Worm (Caenorhabditis elegans) whole organism, mixed stage, embryonic: ENCODE results near the gene str-225.

Source experiments
- M03D4.4 ChIP-seq: sonication (generic microtip); optimal IDR thresholded peaks from 2 replicates; lab custom pipeline; 2017; ENCODE audit warnings: mild to moderate bottlenecking, missing genetic modification characterization, missing compliant biosample characterization
- bed-3 ChIP-seq: fragments of 200-800 bp; sonication (Bioruptor generic); optimal IDR thresholded peaks from 3 replicates; lab custom pipeline; 2018; ENCODE audit warnings: mild to moderate bottlenecking, missing genetic modification characterization, moderate library complexity, missing compliant biosample characterization
- blmp-1 ChIP-seq: fragments of 150-350 bp; optimal IDR thresholded peaks from 2 replicates; lab custom pipeline; 2014; ENCODE audit warnings: missing biosample characterization, missing genetic modification characterization
- ceh-39 ChIP-seq: fragments of 150-350 bp; optimal IDR thresholded peaks from 2 replicates; lab custom pipeline; 2014; ENCODE audit warnings: missing biosample characterization, missing genetic modification characterization
- ceh-43 ChIP-seq: fragments of 200-800 bp; sonication (Bioruptor generic); optimal IDR thresholded peaks from 2 replicates; lab custom pipeline; 2018; ENCODE audit warnings: mild to moderate bottlenecking, missing genetic modification characterization, moderate library complexity, missing compliant biosample characterization
- ces-1 ChIP-seq: fragments of 150-350 bp; optimal IDR thresholded peaks from 2 replicates; lab custom pipeline; 2014; ENCODE audit warnings: missing biosample characterization, missing genetic modification reagents, missing genetic modification characterization
- elt-1 ChIP-seq: sonication (generic microtip); optimal IDR thresholded peaks from 2 replicates; lab custom pipeline; 2017; ENCODE audit warnings: missing genetic modification characterization, mild to moderate bottlenecking, missing compliant biosample characterization, antibody characterized with exemption, moderate library complexity, borderline replicate concordance; ENCODE audit not compliant: insufficient read depth
- elt-3 ChIP-seq: fragments of 150-350 bp; optimal IDR thresholded peaks from 2 replicates; lab custom pipeline; 2014; ENCODE audit warnings: missing biosample characterization, missing genetic modification characterization
- flh-1 ChIP-seq: fragments of 200-800 bp; sonication (Bioruptor generic); optimal IDR thresholded peaks from 2 replicates; lab custom pipeline; 2018; ENCODE audit warnings: mild to moderate bottlenecking, missing genetic modification characterization, moderate library complexity, missing compliant biosample characterization
- ham-2 ChIP-seq: fragments of 200-800 bp; sonication (Bioruptor generic); optimal IDR thresholded peaks from 2 replicates; lab custom pipeline; 2018; ENCODE audit warnings: mild to moderate bottlenecking, missing genetic modification characterization, missing compliant biosample characterization
- hlh-1 ChIP-seq: fragments of 150-350 bp; optimal IDR thresholded peaks from 2 replicates; lab custom pipeline; 2014; ENCODE audit warnings: missing biosample characterization, missing genetic modification reagents, missing genetic modification characterization
- lin-13 ChIP-seq: fragments of 150-350 bp; optimal IDR thresholded peaks from 2 replicates; lab custom pipeline; 2014; ENCODE audit warnings: missing biosample characterization, missing genetic modification characterization
- lin-32 ChIP-seq: fragments of 200-800 bp; sonication (Bioruptor generic); optimal IDR thresholded peaks from 2 replicates; lab custom pipeline; 2018; ENCODE audit warnings: mild to moderate bottlenecking, missing genetic modification characterization, missing compliant biosample characterization
- lsy-2 ChIP-seq: fragments of 150-350 bp; optimal IDR thresholded peaks from 2 replicates; lab custom pipeline; 2014; ENCODE audit warnings: missing biosample characterization, missing genetic modification characterization
- mab-5 ChIP-seq: fragments of 150-350 bp; optimal IDR thresholded peaks from 2 replicates; lab custom pipeline; 2014; ENCODE audit warnings: missing biosample characterization, missing genetic modification characterization
- mls-2 ChIP-seq: sonication (generic microtip); optimal IDR thresholded peaks from 2 replicates; lab custom pipeline; 2016; ENCODE audit warnings: mild to moderate bottlenecking, missing genetic modification characterization, moderate library complexity, missing compliant biosample characterization
- nhr-12 ChIP-seq: fragments of 150-350 bp; optimal IDR thresholded peaks from 2 replicates; lab custom pipeline; 2014; ENCODE audit warnings: missing biosample characterization, missing genetic modification characterization
- nhr-2 ChIP-seq: fragments of 150-350 bp; optimal IDR thresholded peaks from 2 replicates; lab custom pipeline; 2014; ENCODE audit warnings: missing biosample characterization, missing genetic modification characterization
- nhr-28 ChIP-seq: fragments of 150-350 bp; optimal IDR thresholded peaks from 2 replicates; lab custom pipeline; 2014; ENCODE audit warnings: missing biosample characterization, missing genetic modification characterization
- nhr-76 ChIP-seq: sonication (generic microtip); optimal IDR thresholded peaks from 2 replicates; lab custom pipeline; 2017; ENCODE audit warnings: missing biosample characterization, missing genetic modification characterization
- pha-4 ChIP-seq: fragments of 150-350 bp; optimal IDR thresholded peaks from 2 replicates; lab custom pipeline; 2018; ENCODE audit warnings: missing biosample characterization, missing genetic modification reagents, missing genetic modification characterization
- sem-2 ChIP-seq: fragments of 200-800 bp; sonication (Bioruptor generic); optimal IDR thresholded peaks from 2 replicates; lab custom pipeline; 2018; ENCODE audit warnings: mild to moderate bottlenecking, missing genetic modification characterization, missing compliant biosample characterization
- snpc-4 ChIP-seq: fragments of 150-350 bp; optimal IDR thresholded peaks from 2 replicates; lab custom pipeline; 2014; ENCODE audit warnings: missing biosample characterization, missing genetic modification characterization
- sptf-1 ChIP-seq: sonication (generic microtip); optimal IDR thresholded peaks from 2 replicates; lab custom pipeline; 2017; ENCODE audit warnings: mild to moderate bottlenecking, missing genetic modification characterization, moderate library complexity, missing compliant biosample characterization
- unc-120 ChIP-seq: sonication (generic microtip); optimal IDR thresholded peaks from 2 replicates; lab custom pipeline; 2017; ENCODE audit warnings: missing genetic modification characterization, missing compliant biosample characterization; ENCODE audit not compliant: poor library complexity, severe bottlenecking
- unc-62 ChIP-seq: fragments of 150-350 bp; optimal IDR thresholded peaks from 2 replicates; lab custom pipeline; 2014; ENCODE audit warnings: missing biosample characterization, missing genetic modification reagents, missing genetic modification characterization
- zip-8 ChIP-seq: fragments of 150-350 bp; optimal IDR thresholded peaks from 2 replicates; lab custom pipeline; 2014; ENCODE audit warnings: missing biosample characterization, missing genetic modification characterization

Gene str-225

DNA sequence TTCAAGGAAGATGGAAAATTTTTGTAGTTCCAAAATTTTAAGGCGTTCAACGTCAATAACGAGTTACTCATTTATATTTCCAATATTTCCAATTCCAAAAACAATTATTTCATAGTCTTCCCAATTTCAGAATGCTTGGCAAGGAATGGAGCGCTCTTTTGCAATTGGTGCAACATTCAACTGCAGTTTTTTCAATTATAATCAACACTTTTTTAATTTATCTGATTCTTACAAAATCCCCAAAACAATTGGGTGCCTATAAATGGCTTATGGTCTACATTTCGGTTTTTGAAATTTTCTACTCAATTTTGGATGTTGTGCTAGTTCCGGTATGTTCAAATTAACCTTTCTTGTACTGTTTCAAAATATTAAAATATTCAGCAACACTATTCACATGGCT, at the start of gene str-225:
str-225 (plus strand) TSS at position 132 of the 400 bp plus-strand sequence.
- no peak for TF ChIP-seq pha-4 (tag; lab: Kevin White, UChicago)
- TF ChIP-seq nhr-2 (tag; lab: Kevin White, UChicago), result no peak
- no peak for TF ChIP-seq ceh-43

DNA sequence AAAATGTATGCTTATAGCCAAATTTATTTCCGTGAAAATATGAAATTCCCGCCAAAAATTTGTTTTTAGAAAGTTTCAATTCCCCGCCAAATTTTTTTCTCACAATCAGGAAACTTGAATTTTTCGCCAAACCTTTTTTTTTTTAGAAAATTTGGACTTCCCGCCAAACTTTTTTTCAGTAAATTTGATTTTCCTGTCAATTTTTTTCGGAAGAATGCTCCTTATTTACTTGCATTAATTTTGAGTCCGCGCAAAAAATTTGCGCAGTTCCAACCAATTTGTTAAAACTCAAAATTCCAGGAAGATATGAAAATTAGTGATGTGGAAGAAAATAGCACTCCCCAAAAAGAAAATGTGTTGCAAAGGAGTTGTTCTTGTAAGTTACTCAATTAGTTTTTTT, 47.7 kb upstream of the str-225 start, which contains the start of gene slc-28.2:
slc-28.2 (plus strand) TSS at position 301 of the 400 bp plus-strand sequence.
- TF ChIP-seq ces-1 (GFP tag; lab: Kevin White, UChicago) (no peak), mls-2 (no peak)

DNA sequence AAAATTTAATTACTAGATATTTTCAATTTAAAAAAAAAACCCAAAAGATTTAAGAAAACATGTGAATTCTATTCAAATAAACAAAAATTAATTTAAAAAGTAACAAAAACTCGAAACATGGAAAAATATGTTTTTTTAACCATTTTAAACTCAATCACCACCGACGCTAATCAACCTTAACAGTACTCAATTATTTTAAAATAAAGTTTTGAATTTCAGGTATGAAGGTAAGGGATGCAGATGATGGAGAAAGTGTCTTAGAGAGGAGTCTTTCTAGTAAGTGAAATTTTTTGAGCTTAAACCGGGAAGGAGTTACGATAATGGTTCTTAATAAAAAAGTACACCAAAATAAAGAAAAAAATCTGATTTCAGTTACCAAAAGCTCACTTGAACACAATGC, 44.1 kb upstream of the str-225 start, which contains the start of gene slc-28.1:
slc-28.1 (plus strand) TSS at position 301 of the 400 bp plus-strand sequence.
- TF ChIP-seq pha-4 (tag; lab: Kevin White, UChicago) (no peak), lin-13 (tag; lab: Kevin White, UChicago) (no peak), hlh-1 (tag; lab: Kevin White, UChicago) (no peak), bed-3 (GFP tag; lab: Kevin White, UChicago) (no peak), mls-2 (no peak), nhr-12 (tag; lab: Kevin White, UChicago) (no peak), lsy-2 (tag; lab: Kevin White, UChicago) (no peak), snpc-4 (no peak), zip-8 (tag; lab: Kevin White, UChicago) (no peak), mab-5 (tag; lab: Kevin White, UChicago) (no peak), sem-2 (GFP tag; lab: Kevin White, UChicago) (no peak), flh-1 (GFP tag; lab: Kevin White, UChicago) (no peak), ceh-43 (no peak), ceh-39 (tag; lab: Kevin White, UChicago) (no peak), M03D4.4 (tag; lab: Kevin White, UChicago) (no peak)

DNA sequence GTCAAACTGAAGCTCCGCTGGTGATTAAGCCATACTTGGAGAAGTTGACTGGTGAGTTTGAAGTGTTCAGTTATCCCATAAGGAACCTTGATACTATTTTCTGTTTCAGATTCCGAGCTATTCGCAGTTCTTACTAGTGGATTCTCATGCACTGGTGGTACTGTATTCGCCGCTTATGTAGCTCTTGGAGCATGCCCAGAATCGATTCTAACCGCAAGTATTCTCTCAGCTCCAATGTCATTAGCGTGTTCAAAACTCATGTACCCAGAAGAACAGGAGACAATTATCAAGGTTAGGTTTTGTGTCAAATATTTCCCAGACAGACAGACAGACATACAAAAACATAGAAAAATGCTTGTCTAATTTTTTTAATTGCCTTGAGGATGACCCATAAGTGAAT, 42.7 kb upstream of the str-225 start:
- no peak for TF ChIP-seq unc-62 (GFP tag; lab: Kevin White, UChicago)
- TF ChIP-seq elt-3 (tag; lab: Kevin White, UChicago), result no peak
- TF ChIP-seq hlh-1 (tag; lab: Kevin White, UChicago), result no peak
- TF ChIP-seq nhr-28 (tag; lab: Kevin White, UChicago), result no peak
- TF ChIP-seq ceh-43, result no peak
- no peak for TF ChIP-seq unc-120 (tag; lab: Kevin White, UChicago)
- no peak for TF ChIP-seq nhr-76 (tag; lab: Kevin White, UChicago)
- TF ChIP-seq elt-1 (tag; lab: Kevin White, UChicago), result no peak
- TF ChIP-seq pha-4 (tag; lab: Kevin White, UChicago), result no peak
- TF ChIP-seq bed-3 (GFP tag; lab: Kevin White, UChicago), result no peak
- no peak for TF ChIP-seq lin-32 (GFP tag; lab: Kevin White, UChicago)
- no peak for TF ChIP-seq nhr-12 (tag; lab: Kevin White, UChicago)
- TF ChIP-seq zip-8 (tag; lab: Kevin White, UChicago), result no peak
- TF ChIP-seq, all 35 proteins: peak for 0

DNA sequence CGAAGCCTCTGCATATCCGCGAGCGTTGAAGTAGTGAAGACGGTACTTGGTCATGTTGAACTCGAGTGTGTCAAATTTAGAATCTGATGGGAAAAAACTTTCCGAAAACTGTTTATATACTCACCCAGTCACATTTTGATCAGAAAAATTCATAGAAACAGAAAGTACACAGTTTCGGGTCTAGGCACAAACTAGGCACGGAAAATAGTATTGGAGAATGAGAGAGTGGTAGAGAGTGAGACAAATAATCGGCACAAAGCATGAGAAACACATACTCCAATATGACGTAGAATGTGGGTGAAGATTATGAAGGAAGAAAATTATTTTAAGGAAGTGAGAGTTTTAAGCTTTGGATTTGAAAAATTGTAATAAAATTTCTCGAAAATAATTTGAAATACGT, 39.2 kb upstream of the str-225 start, which contains the start of gene gst-33:
gst-33 (minus strand) TSS at position 127 of the 400 bp plus-strand sequence.
- no peak for TF ChIP-seq hlh-1 (tag; lab: Kevin White, UChicago)
- no peak for TF ChIP-seq blmp-1 (tag; lab: Kevin White, UChicago)
- TF ChIP-seq unc-62 (GFP tag; lab: Kevin White, UChicago), result no peak
- TF ChIP-seq bed-3 (GFP tag; lab: Kevin White, UChicago), result no peak
- TF ChIP-seq, all 35 proteins: peak for 0

DNA sequence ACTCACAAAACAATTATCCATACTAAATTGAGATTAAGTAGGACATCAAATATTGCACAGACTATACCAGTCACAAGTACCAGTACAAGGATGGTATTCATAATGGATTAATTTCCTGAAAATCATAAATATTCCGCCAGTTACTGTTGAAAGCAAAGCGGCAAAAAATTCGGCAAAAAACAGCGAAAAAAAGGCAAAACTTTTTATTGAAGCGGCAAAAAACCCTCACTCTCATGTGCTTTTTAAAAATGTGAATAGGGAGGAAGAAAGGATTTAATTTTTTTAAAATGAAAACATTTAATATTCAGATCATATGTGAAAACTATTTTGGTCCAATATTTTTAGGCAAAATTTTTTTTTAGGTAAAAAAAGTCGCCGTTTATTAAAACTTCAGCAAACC, 36.8 kb upstream of the str-225 start, which contains the start of gene srbc-29:
srbc-29 (minus strand) TSS at position 101 of the 400 bp plus-strand sequence.
- TF ChIP-seq blmp-1 (tag; lab: Kevin White, UChicago), result no peak
- no peak for TF ChIP-seq sptf-1
- TF ChIP-seq bed-3 (GFP tag; lab: Kevin White, UChicago), result no peak
- TF ChIP-seq pha-4 (tag; lab: Kevin White, UChicago), result no peak

DNA sequence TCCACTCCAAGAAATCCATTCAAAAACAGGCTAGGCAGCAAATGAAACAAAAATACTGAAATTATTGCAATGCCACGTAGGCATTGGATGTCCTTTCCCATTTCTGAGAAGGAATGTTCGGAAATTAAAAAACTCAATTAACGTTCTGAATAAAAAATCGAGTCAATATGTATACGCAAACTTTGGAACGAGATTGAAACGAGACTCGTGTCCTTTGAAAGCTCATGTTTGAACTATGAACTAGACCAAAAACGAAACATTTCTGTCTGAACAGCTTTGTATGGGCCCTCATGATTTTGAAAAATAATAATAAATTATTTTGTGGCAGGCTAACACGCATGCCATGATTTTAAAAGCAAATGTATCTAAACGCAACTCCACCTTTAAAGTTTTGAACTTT, 32.6 kb upstream of the str-225 start, which contains the start of gene oac-2:
oac-2 (minus strand) TSS at position 101 of the 400 bp plus-strand sequence.
- TF ChIP-seq ham-2 (GFP tag; lab: Kevin White, UChicago), result no peak
- TF ChIP-seq, all 35 proteins: peak for 0
